Worm (Caenorhabditis elegans) whole organism, midembryonic: ENCODE measurements around the gene C09F12.2.

Experiments used
- T22C8.4 ChIP-seq: fragments of 200-800 bp; sonication (Bioruptor generic); IDR thresholded peaks from 2 replicates; pipeline ENCODE4 v1.3.6; 2022; ENCODE audit warnings: missing genetic modification characterization, missing compliant biosample characterization
- cog-1 ChIP-seq: sonication (generic microtip); optimal IDR thresholded peaks from 2 replicates; lab custom pipeline; 2016; ENCODE audit warnings: missing genetic modification characterization, missing compliant biosample characterization
- flt-1 ChIP-seq: fragments of 200-800 bp; sonication (Bioruptor generic); IDR thresholded peaks from 2 replicates; pipeline ENCODE4 v1.3.6; 2022; ENCODE audit warnings: missing genetic modification characterization, missing compliant biosample characterization
- klf-2 ChIP-seq: fragments of 200-800 bp; sonication (Bioruptor generic); conservative IDR thresholded peaks from 2 replicates; pipeline ENCODE4 v1.3.6; 2022; ENCODE audit warnings: missing genetic modification reagents, missing genetic modification characterization, missing compliant biosample characterization
- med-1 ChIP-seq: sonication (generic microtip); optimal IDR thresholded peaks from 2 replicates; lab custom pipeline; 2017; ENCODE audit warnings: missing genetic modification characterization, mild to moderate bottlenecking, missing compliant biosample characterization, antibody characterized with exemption, missing genetic modification reagents; ENCODE audit not compliant: insufficient read depth
- ref-1 ChIP-seq: fragments of 200-800 bp; sonication (Bioruptor generic); conservative IDR thresholded peaks from 2 replicates; pipeline ENCODE4 v1.3.6; 2022; ENCODE audit warnings: missing genetic modification reagents, missing genetic modification characterization, missing compliant biosample characterization
- tab-1 ChIP-seq: fragments of 200-800 bp; sonication (Bioruptor generic); IDR thresholded peaks from 2 replicates; pipeline ENCODE4 v1.3.6; 2022; ENCODE audit warnings: missing genetic modification characterization, missing compliant biosample characterization
- ztf-23 ChIP-seq: fragments of 200-800 bp; sonication (Bioruptor generic); IDR thresholded peaks from 2 replicates; pipeline ENCODE4 v1.3.6; 2022; ENCODE audit warnings: missing genetic modification reagents, missing genetic modification characterization, missing compliant biosample characterization
- ztf-29 ChIP-seq: fragments of 200-800 bp; sonication (Bioruptor generic); IDR thresholded peaks from 2 replicates; pipeline ENCODE4 v1.3.6; 2022; ENCODE audit warnings: missing genetic modification reagents, missing genetic modification characterization, missing compliant biosample characterization

The C09F12.2 gene

DNA sequence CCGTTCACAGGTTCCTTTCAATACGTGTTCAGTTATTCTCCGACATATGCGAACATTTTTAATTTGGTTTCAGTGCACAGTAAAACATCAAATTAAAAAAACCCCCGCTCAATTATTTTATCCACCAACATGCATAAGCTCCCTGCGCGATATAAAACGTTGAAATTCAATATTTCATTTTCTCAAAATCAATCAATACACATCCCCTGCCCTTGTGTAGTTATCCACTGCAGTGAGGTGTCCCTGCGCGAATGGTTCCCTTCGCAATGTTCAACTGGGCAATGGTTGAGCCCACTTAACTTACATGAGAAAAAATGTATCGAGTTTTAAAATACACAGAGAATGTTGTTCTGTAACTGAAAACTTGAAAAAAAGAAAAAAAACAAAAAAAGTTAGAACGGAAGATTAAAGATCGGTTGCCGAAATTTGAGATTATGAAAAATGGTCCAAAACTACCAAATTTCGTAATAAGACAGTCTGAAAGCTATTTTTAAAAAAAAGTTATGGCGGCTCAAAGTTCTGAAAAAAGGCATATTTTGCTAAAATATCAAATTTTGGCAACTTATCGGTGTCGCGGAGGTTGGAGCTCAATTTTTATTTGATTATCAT, 40.4 kb downstream of the C09F12.2 start:
- peak; percentile 85 for TF ChIP-seq klf-2 (GFP tag; lab: Robert Waterston, UW)
- no peak; the same call in none of the 2 replicates for TF ChIP-seq tab-1
- TF ChIP-seq ztf-23 = peak; percentile 93
- peak; percentile 100 for TF ChIP-seq T22C8.4
- peak; percentile 98 for TF ChIP-seq cog-1 (tag; lab: Kevin White, UChicago)
- peak; percentile 69 for TF ChIP-seq ztf-29
- TF ChIP-seq flt-1 = peak; percentile 90
- peak; percentile 76 for TF ChIP-seq med-1 (GFP tag; lab: Kevin White, UChicago)
- TF ChIP-seq ref-1 (GFP tag; lab: Robert Waterston, UW) = no peak

DNA sequence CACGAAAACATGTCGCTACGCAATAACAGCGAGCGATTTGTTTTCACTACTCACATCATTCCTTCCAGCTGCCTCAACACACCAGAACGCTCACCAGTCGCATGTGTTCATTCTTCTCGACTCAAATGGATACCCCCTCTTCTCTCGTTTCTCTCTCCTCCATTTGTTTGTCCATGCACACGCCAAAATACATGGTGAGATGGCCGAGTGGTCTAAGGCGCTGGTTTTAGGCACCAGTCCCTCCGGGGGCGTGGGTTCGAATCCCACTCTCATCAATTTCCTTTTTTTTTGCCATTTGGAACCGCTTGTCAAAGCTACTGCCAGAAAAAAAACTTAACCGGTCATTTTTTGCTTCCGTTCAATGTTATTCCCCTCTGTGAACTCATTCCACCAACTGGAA, 41.8 kb downstream of the C09F12.2 start:
- TF ChIP-seq T22C8.4 (peak; percentile 86), tab-1 (peak; percentile 90), klf-2 (GFP tag; lab: Robert Waterston, UW) (peak; percentile 82), flt-1 (peak; percentile 94), ztf-23 (peak; percentile 86), med-1 (GFP tag; lab: Kevin White, UChicago) (peak; percentile 35), ref-1 (GFP tag; lab: Robert Waterston, UW) (peak; percentile 85), cog-1 (tag; lab: Kevin White, UChicago) (peak; percentile 83), ztf-29 (peak; percentile 79)

DNA sequence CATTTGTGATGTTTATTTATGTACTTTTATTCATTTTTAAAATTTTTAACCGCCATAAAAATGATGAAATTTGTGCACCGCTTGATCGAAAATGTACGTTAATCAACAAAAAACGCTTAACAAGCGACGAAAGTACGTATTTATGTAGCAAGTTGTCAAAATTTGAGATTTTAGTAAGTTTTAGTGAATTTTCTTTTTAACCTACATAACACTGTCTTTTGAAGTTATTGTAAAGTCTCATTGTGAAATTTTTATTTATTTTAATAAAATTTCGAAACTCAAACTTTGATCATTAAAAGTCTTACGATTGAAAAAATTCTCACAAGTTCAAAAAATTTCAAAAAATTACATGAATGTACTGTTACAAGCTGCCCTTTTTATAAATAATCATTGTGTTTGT, 43.6 kb downstream of the C09F12.2 start:
- TF ChIP-seq med-1 (GFP tag; lab: Kevin White, UChicago) = no peak
- TF ChIP-seq ref-1 (GFP tag; lab: Robert Waterston, UW) = no peak
- TF ChIP-seq ztf-29 = no peak
- TF ChIP-seq klf-2 (GFP tag; lab: Robert Waterston, UW) = no peak
- TF ChIP-seq flt-1 = no peak
- no peak for TF ChIP-seq cog-1 (tag; lab: Kevin White, UChicago)
- TF ChIP-seq T22C8.4 = no peak
- no peak for TF ChIP-seq tab-1
- no peak for TF ChIP-seq ztf-23

DNA sequence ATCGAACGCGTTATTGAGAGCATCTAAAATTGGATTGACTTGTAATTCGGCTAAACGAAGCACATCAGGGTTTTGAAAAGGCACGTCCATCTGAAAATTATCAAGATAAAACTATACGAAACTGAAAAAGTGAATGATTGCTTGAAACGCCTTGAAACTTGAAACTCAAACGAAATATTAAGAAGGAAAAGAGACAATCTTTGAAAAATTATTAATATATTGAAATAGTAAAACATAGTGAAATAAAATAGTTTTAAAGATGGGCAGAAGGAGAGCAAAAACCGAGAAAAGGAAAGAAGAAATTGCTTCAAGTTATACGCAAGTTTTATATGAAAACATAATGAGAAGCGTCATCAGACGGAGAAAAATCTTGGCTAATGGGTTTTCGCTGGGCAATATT, 44.4 kb downstream of the C09F12.2 start, which contains the start of gene W02H3.3:
Gene W02H3.3 (minus strand): TSS at position 101 of the 400 bp plus-strand sequence.
- TF ChIP-seq klf-2 (GFP tag; lab: Robert Waterston, UW) = no peak

DNA sequence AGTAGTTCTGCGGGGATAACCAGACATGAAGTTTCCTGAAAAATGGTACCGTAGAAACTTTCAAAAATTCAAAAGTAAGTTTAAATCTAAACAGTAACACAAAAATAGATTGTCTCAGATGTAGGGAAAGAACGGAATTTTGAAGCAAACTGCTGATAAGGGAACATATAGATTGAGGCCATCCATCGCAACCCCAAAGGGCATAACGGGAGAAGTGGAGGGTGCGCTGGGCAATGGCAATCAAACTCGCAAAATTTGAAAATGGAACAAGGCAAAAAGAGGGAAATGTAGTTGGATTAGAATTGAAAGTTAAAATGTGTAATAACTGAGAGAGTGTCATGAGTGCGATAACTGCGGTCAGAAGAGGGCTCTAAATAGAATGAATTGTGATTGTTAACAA, 49.5 kb downstream of the C09F12.2 start:
- TF ChIP-seq ref-1 (GFP tag; lab: Robert Waterston, UW) (no peak), tab-1 (no peak), T22C8.4 (no peak), klf-2 (GFP tag; lab: Robert Waterston, UW) (no peak), flt-1 (no peak), ztf-23 (no peak), ztf-29 (no peak), cog-1 (tag; lab: Kevin White, UChicago) (no peak), med-1 (GFP tag; lab: Kevin White, UChicago) (no peak)

DNA sequence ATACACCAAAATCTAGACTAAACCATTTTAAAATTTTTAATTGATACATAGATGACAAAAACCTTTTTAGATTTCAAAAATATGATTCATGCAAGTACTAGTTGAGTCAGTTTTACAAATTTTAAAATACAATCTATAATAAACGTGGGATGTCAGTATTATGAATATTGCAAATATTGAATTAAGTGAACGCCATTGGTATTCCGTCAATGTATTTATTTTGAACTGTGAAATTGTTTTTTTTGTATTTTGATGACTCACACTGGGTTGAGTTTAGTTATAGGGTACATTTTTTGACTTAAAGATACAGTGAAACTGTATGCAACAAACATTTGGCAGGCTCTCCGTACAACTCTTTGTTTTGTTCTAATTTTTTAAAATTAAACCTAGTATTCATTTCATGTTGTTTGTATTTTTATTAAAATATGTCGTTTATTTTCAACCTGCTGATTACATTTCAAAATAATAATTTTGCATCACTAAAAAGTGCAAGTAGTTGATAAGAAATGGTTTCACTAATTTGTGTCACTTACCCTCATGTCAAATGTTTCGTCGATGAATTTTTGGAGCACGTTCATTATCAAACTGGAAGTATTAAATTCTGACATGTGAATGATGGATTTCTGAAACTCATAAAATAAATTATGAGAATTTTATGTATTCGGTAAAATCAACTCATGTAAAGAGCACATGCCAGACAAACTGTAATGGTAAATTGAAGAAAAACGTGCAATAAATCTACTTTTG, 51.3 kb downstream of the C09F12.2 start, which contains the start of gene W02H3.1:
Gene W02H3.1 (minus strand): TSS at position 578 of the 747 bp plus-strand sequence.
- TF ChIP-seq T22C8.4 (no peak), ref-1 (GFP tag; lab: Robert Waterston, UW) (no peak), ztf-23 (no peak), flt-1 (no peak), klf-2 (GFP tag; lab: Robert Waterston, UW) (no peak), ztf-29 (no peak), cog-1 (tag; lab: Kevin White, UChicago) (no peak), med-1 (GFP tag; lab: Kevin White, UChicago) (no peak), tab-1 (no peak)
